Worm (Caenorhabditis elegans): ENCODE data around the gene pigw-1.

pigw-1 gene

ce11 chrII:2884810-2885209 lies at the start of gene pigw-1:
Gene pigw-1 (minus strand): TSS chrII:2884910.
- TF ChIP-seq efl-3 (GFP tag; optimal IDR thresholded peaks at IDR 0.05): no peak
- no peak for TF ChIP-seq egl-27 (tag; optimal IDR thresholded peaks at IDR 0.05)
- TF ChIP-seq nhr-19 (GFP tag; conservative IDR thresholded peaks at IDR 0.05): no peak
- TF ChIP-seq C34B4.2 (tag; optimal IDR thresholded peaks at IDR 0.05): no peak
- TF ChIP-seq jun-1 (tag; optimal IDR thresholded peaks at IDR 0.05): no peak
- no peak for TF ChIP-seq ets-5 (GFP tag; IDR thresholded peaks at IDR 0.05)
- no peak for TF ChIP-seq lir-3 (tag; optimal IDR thresholded peaks at IDR 0.05; ENCODE audit: poor library complexity)
- TF ChIP-seq aly-2 (tag; optimal IDR thresholded peaks at IDR 0.05): no peak
- no peak for TF ChIP-seq mdl-1 (tag; optimal IDR thresholded peaks at IDR 0.05)
- no peak for TF ChIP-seq fos-1 (tag; optimal IDR thresholded peaks at IDR 0.05)
- no peak for TF ChIP-seq zip-4 (GFP tag; optimal IDR thresholded peaks at IDR 0.05)
- TF ChIP-seq nhr-76 (tag; optimal IDR thresholded peaks at IDR 0.05): no peak
- no peak for TF ChIP-seq mab-9 (GFP tag; IDR thresholded peaks at IDR 0.05)
- no peak for TF ChIP-seq unc-86 (tag; optimal IDR thresholded peaks at IDR 0.05)
- TF ChIP-seq elt-2 (tag; optimal IDR thresholded peaks at IDR 0.05): no peak
- no peak for TF ChIP-seq F16B12.6 (tag; optimal IDR thresholded peaks at IDR 0.05)
- TF ChIP-seq ceh-8 (GFP tag; optimal IDR thresholded peaks at IDR 0.05): no peak

ce11 chrII:2934354-2934753 lies 49.6 kb upstream of the pigw-1 start, which contains the start of gene irld-67:
Gene irld-67 (minus strand): TSS chrII:2934454.
- no peak for TF ChIP-seq nhr-47 (tag; optimal IDR thresholded peaks at IDR 0.05)
- no peak for TF ChIP-seq elt-3 (tag; optimal IDR thresholded peaks at IDR 0.05)
- no peak for TF ChIP-seq snu-23 (GFP tag; optimal IDR thresholded peaks at IDR 0.05)

DNA sequence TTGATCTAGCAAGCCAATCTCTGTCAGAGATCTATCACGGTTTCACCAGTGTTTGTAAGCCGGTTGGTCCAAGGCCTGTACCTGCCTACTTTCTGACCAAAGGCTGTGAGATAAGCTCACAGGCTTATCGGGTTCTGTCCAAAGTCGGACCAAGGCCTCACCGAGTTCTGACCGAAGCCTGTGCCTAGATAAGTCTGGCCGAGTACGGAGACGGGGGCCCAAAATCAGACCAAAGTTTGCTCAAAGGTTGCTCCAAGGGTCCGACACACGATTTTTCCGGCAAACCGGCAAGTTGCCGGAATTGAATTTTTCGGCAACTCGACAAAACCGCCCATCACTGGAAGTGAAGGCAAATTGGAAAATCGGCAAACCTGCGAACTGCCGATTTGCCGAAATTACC lies 46.9 kb upstream of the pigw-1 start:
- TF ChIP-seq efl-1 (optimal IDR thresholded peaks at IDR 0.05) (no peak), efl-1 (GFP tag; optimal IDR thresholded peaks at IDR 0.05 in 1 of 2) (peak in 1 of 2 experiments; percentile 65), nhr-77 (tag; optimal IDR thresholded peaks at IDR 0.05) (no peak)

- TF ChIP-seq mab-9 (GFP tag; IDR thresholded peaks at IDR 0.05): no peak
- no peak for TF ChIP-seq aly-2 (tag; optimal IDR thresholded peaks at IDR 0.05)
- TF ChIP-seq pqm-1 (tag; optimal IDR thresholded peaks at IDR 0.05): no peak
- no peak for TF ChIP-seq tbx-2 (tag; optimal IDR thresholded peaks at IDR 0.05)
These were observed 45.8 kb upstream of the pigw-1 start, which contains the start of the genes irld-64 and irld-63 for ce11 chrII:2930499-2930898. Gene irld-64 (minus strand): TSS chrII:2930599. Gene irld-63 (plus strand): TSS chrII:2930728.

- TF ChIP-seq efl-1 (optimal IDR thresholded peaks at IDR 0.05) (no peak), efl-1 (GFP tag; optimal IDR thresholded peaks at IDR 0.05 in 1 of 2) (peak in 1 of 2 experiments; percentile 25), fkh-4 (tag; optimal IDR thresholded peaks at IDR 0.05; ENCODE audit: borderline replicate concordance) (no peak)
These were observed 45.1 kb upstream of the pigw-1 start for ce11 chrII:2929846-2930245.

DNA sequence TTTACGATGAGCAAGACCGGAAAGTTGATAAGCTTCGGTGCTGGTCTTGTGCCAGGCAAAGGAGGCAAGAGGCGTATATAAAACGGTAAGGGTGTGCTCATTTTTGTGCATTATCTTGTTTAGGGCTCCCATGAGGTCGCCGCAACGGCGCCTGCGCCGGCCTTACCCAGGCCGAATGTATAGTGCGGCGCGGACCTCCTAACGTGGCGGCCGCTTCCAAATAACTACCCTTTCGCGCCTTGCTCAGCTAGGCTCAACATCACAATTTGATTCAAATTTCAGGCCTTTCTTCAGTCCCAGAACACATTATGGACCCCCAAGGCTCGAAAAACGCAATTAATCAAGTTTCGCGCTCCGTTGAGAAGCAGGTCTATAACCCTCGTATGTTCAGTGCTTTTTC lies 42.8 kb upstream of the pigw-1 start, which contains the start of the genes ZK355.3 and ZK355.8:
ZK355.3 (minus strand) TSS at position 101 of the 400 bp plus-strand sequence.
ZK355.8 (plus strand) TSS at position 272 of the 400 bp plus-strand sequence.
- TF ChIP-seq snu-23 (GFP tag; optimal IDR thresholded peaks at IDR 0.05): no peak
- no peak for TF ChIP-seq hlh-17 (GFP tag; optimal IDR thresholded peaks at IDR 0.05; ENCODE audit: borderline replicate concordance)
- no peak for TF ChIP-seq mef-2 (tag; optimal IDR thresholded peaks at IDR 0.05)
- TF ChIP-seq snpc-4 (tag; optimal IDR thresholded peaks at IDR 0.05): no peak
- TF ChIP-seq efl-3 (GFP tag; optimal IDR thresholded peaks at IDR 0.05): no peak
- no peak for TF ChIP-seq tbx-2 (tag; optimal IDR thresholded peaks at IDR 0.05)
- no peak for TF ChIP-seq F16B12.6 (tag; optimal IDR thresholded peaks at IDR 0.05)

Measured in whole organism, L1 larva.